Worm (Caenorhabditis elegans) whole organism, L4 larva: ENCODE results near the gene mlt-11.

Source experiments
- F26F4.8 ChIP-seq: fragments of 200-800 bp; sonication (Bioruptor generic); conservative IDR thresholded peaks from 2 replicates; pipeline ENCODE4 v1.3.6; 2022; ENCODE audit warnings: missing genetic modification characterization, missing compliant biosample characterization
- F37D6.2 ChIP-seq: sonication (generic microtip); optimal IDR thresholded peaks from 2 replicates; lab custom pipeline; 2016; ENCODE audit warnings: mild to moderate bottlenecking, missing genetic modification characterization, missing compliant biosample characterization
- F44E2.7 ChIP-seq: fragments of 200-800 bp; sonication (Bioruptor generic); IDR thresholded peaks from 2 replicates; pipeline ENCODE4 v2.1.2; 2022; ENCODE audit warnings: missing genetic modification characterization, missing compliant biosample characterization
- F49E8.2 ChIP-seq: sonication (generic microtip); optimal IDR thresholded peaks from 2 replicates; lab custom pipeline; 2016; ENCODE audit warnings: missing compliant biosample characterization, mild to moderate bottlenecking, missing genetic modification characterization, borderline replicate concordance
- R02D3.7 ChIP-seq: fragments of 150-350 bp; sonication (generic microtip); optimal IDR thresholded peaks from 3 replicates; lab custom pipeline; 2014; ENCODE audit warnings: missing biosample characterization, missing genetic modification characterization
- T26A8.4 ChIP-seq: fragments of 200-800 bp; sonication (Bioruptor generic); IDR thresholded peaks from 2 replicates; pipeline ENCODE4 v1.3.6; 2022; ENCODE audit warnings: missing genetic modification characterization, missing compliant biosample characterization
- Y48G9A.11 ChIP-seq: fragments of 200-800 bp; sonication (Bioruptor generic); IDR thresholded peaks from 2 replicates; pipeline ENCODE4 v1.3.6; 2022; ENCODE audit warnings: missing genetic modification reagents, missing genetic modification characterization, missing compliant biosample characterization
- aha-1 ChIP-seq: fragments of 150-350 bp; peaks from one replicate; lab custom pipeline; 2014; ENCODE audit warnings: missing biosample characterization, missing genetic modification characterization
- ama-1 ChIP-seq: fragments of 150-350 bp; optimal IDR thresholded peaks from 2 replicates; lab custom pipeline; 2014; ENCODE audit warnings: inconsistent platforms, mixed read lengths
- arid-1 ChIP-seq: fragments of 200-800 bp; sonication (Bioruptor generic); conservative IDR thresholded peaks from 2 replicates; pipeline ENCODE4 v1.3.6; 2022; ENCODE audit warnings: missing genetic modification reagents, missing genetic modification characterization, missing compliant biosample characterization
- attf-4 ChIP-seq: sonication (generic microtip); optimal IDR thresholded peaks from 3 replicates; lab custom pipeline; 2017; ENCODE audit warnings: missing biosample characterization, missing genetic modification characterization
- ceh-20 ChIP-seq: fragments of 200-800 bp; sonication (Bioruptor generic); IDR thresholded peaks from 2 replicates; pipeline ENCODE4 v1.3.6; 2022; ENCODE audit warnings: missing genetic modification reagents, missing genetic modification characterization, missing compliant biosample characterization
- ceh-28 ChIP-seq: fragments of 150-350 bp; optimal IDR thresholded peaks from 2 replicates; lab custom pipeline; 2014; ENCODE audit warnings: missing biosample characterization, missing genetic modification reagents, missing genetic modification characterization
- ceh-44 ChIP-seq: fragments of 200-800 bp; sonication (Bioruptor generic); IDR thresholded peaks from 2 replicates; pipeline ENCODE4 v1.3.6; 2022; ENCODE audit warnings: missing genetic modification reagents, missing genetic modification characterization, missing compliant biosample characterization
- ces-1 ChIP-seq: fragments of 150-350 bp; sonication (generic microtip); optimal IDR thresholded peaks from 4 replicates; lab custom pipeline; 2014; ENCODE audit warnings: missing biosample characterization, missing genetic modification reagents, missing genetic modification characterization
- ctbp-1 ChIP-seq: fragments of 200-800 bp; sonication (Bioruptor generic); IDR thresholded peaks from 2 replicates; pipeline ENCODE4 v1.3.6; 2022; ENCODE audit warnings: missing genetic modification reagents, missing genetic modification characterization, missing compliant biosample characterization
- daf-12 ChIP-seq: fragments of 150-350 bp; optimal IDR thresholded peaks from 2 replicates; lab custom pipeline; 2014; ENCODE audit warnings: missing biosample characterization, missing genetic modification reagents, missing genetic modification characterization
- dmd-9 ChIP-seq: fragments of 200-800 bp; sonication (Bioruptor generic); IDR thresholded peaks from 2 replicates; pipeline ENCODE4 v1.3.6; 2022; ENCODE audit warnings: missing genetic modification reagents, missing genetic modification characterization, missing compliant biosample characterization
- duxl-1 ChIP-seq: sonication (generic microtip); optimal IDR thresholded peaks from 2 replicates; lab custom pipeline; 2016; ENCODE audit warnings: mild to moderate bottlenecking, missing genetic modification characterization, moderate library complexity, missing compliant biosample characterization; ENCODE audit not compliant: poor library complexity
- dve-1 ChIP-seq: sonication (generic microtip); optimal IDR thresholded peaks from 2 replicates; lab custom pipeline; 2017; ENCODE audit warnings: antibody characterized with exemption, mild to moderate bottlenecking, missing genetic modification characterization, missing compliant biosample characterization; ENCODE audit not compliant: insufficient read depth
- fos-1 ChIP-seq: fragments of 150-350 bp; optimal IDR thresholded peaks from 2 replicates; lab custom pipeline; 2014; ENCODE audit warnings: missing biosample characterization, missing genetic modification characterization
- gei-8 ChIP-seq: fragments of 200-800 bp; sonication (Bioruptor generic); optimal IDR thresholded peaks from 2 replicates; lab custom pipeline; 2018; ENCODE audit warnings: mild to moderate bottlenecking, missing genetic modification characterization, missing compliant biosample characterization
- hif-1 ChIP-seq, 2 experiments: sonication (generic microtip); optimal IDR thresholded peaks; 2 replicates each; lab custom pipeline; 2016 to 2017; ENCODE audit warnings: missing compliant biosample characterization in 2 of 2, missing genetic modification characterization in 2 of 2, missing genetic modification reagents in 2 of 2, missing genotype in 2 of 2, mild to moderate bottlenecking in 1 of 2
- hlh-11 ChIP-seq: fragments of 200-800 bp; sonication (Bioruptor generic); optimal IDR thresholded peaks from 2 replicates; lab custom pipeline; 2018; ENCODE audit warnings: mild to moderate bottlenecking, missing genetic modification characterization, missing compliant biosample characterization
- hlh-30 ChIP-seq: sonication (generic microtip); optimal IDR thresholded peaks from 2 replicates; lab custom pipeline; 2017; ENCODE audit warnings: antibody characterized with exemption, mild to moderate bottlenecking, missing genetic modification characterization, missing compliant biosample characterization; ENCODE audit not compliant: insufficient read depth
- jun-1 ChIP-seq: fragments of 150-350 bp; optimal IDR thresholded peaks from 2 replicates; lab custom pipeline; 2014; ENCODE audit warnings: missing biosample characterization, missing genetic modification reagents, missing genetic modification characterization
- lim-7 ChIP-seq: fragments of 200-800 bp; sonication (Bioruptor generic); IDR thresholded peaks from 2 replicates; pipeline ENCODE4 v1.3.6; 2022; ENCODE audit warnings: missing genetic modification characterization, missing compliant biosample characterization
- lin-1 ChIP-seq: fragments of 200-800 bp; sonication (Bioruptor generic); IDR thresholded peaks from 2 replicates; pipeline ENCODE4 v1.3.6; 2022; ENCODE audit warnings: missing genetic modification reagents, missing genetic modification characterization, missing compliant biosample characterization
- lin-13 ChIP-seq: fragments of 150-350 bp; optimal IDR thresholded peaks from 2 replicates; lab custom pipeline; 2014; ENCODE audit warnings: missing biosample characterization, missing genetic modification reagents, missing genetic modification characterization
- lir-3 ChIP-seq: sonication (generic microtip); optimal IDR thresholded peaks from 2 replicates; lab custom pipeline; 2016; ENCODE audit warnings: mild to moderate bottlenecking, missing genetic modification characterization, missing compliant biosample characterization
- lsy-2 ChIP-seq, 2 experiments: fragments of 150-350 bp in 1 of 2; sonication (generic microtip) in 1 of 2; optimal IDR thresholded peaks; 2 replicates each; lab custom pipeline; 2014 to 2017; ENCODE audit warnings: missing biosample characterization in 2 of 2, missing genetic modification characterization in 2 of 2
- mep-1 ChIP-seq: fragments of 150-350 bp; sonication (generic microtip); optimal IDR thresholded peaks from 3 replicates; lab custom pipeline; 2014; ENCODE audit warnings: missing biosample characterization, missing genetic modification characterization
- mes-2 ChIP-seq: sonication (generic microtip); optimal IDR thresholded peaks from 2 replicates; lab custom pipeline; 2016; ENCODE audit warnings: missing genotype, mild to moderate bottlenecking, missing genetic modification characterization, missing compliant biosample characterization; ENCODE audit not compliant: poor library complexity, severe bottlenecking
- mxl-3 ChIP-seq: fragments of 200-800 bp; sonication (Bioruptor generic); optimal IDR thresholded peaks from 2 replicates; lab custom pipeline; 2018; ENCODE audit warnings: mild to moderate bottlenecking, missing genetic modification characterization, missing compliant biosample characterization
- nhr-10 ChIP-seq: fragments of 150-350 bp; optimal IDR thresholded peaks from 2 replicates; lab custom pipeline; 2014; ENCODE audit warnings: missing biosample characterization, missing genetic modification characterization
- nhr-28 ChIP-seq: fragments of 150-350 bp; optimal IDR thresholded peaks from 2 replicates; lab custom pipeline; 2014; ENCODE audit warnings: missing biosample characterization, missing genetic modification characterization
- nhr-41 ChIP-seq: fragments of 200-800 bp; sonication (Bioruptor generic); IDR thresholded peaks from 2 replicates; pipeline ENCODE4 v1.3.6; 2022; ENCODE audit warnings: missing genetic modification reagents, missing genetic modification characterization, missing compliant biosample characterization
- nhr-42 ChIP-seq: fragments of 200-800 bp; sonication (Bioruptor generic); IDR thresholded peaks from 2 replicates; pipeline ENCODE4 v1.3.6; 2022; ENCODE audit warnings: missing genetic modification characterization, missing compliant biosample characterization
- nhr-6 ChIP-seq: fragments of 150-350 bp; optimal IDR thresholded peaks from 2 replicates; lab custom pipeline; 2014; ENCODE audit warnings: missing biosample characterization, missing genetic modification characterization
- php-3 ChIP-seq: fragments of 200-800 bp; sonication (Bioruptor generic); IDR thresholded peaks from 2 replicates; pipeline ENCODE4 v1.3.6; 2022; ENCODE audit warnings: missing genetic modification reagents, missing genetic modification characterization, missing compliant biosample characterization
- pqm-1 ChIP-seq: sonication (generic microtip); optimal IDR thresholded peaks from 2 replicates; lab custom pipeline; 2017; ENCODE audit warnings: missing biosample characterization, missing genetic modification characterization
- rbr-2 ChIP-seq: sonication (generic microtip); optimal IDR thresholded peaks from 2 replicates; lab custom pipeline; 2016; ENCODE audit warnings: missing genotype, missing genetic modification characterization, missing compliant biosample characterization
- set-16 ChIP-seq: fragments of 200-800 bp; sonication (Bioruptor generic); IDR thresholded peaks from 2 replicates; pipeline ENCODE4 v1.3.6; 2022; ENCODE audit warnings: missing genetic modification reagents, missing genetic modification characterization, missing compliant biosample characterization
- skn-1 ChIP-seq: fragments of 150-350 bp; optimal IDR thresholded peaks from 2 replicates; lab custom pipeline; 2014; ENCODE audit warnings: missing biosample characterization, missing genetic modification characterization
- snpc-1.2 ChIP-seq: fragments of 200-800 bp; sonication (Bioruptor generic); IDR thresholded peaks from 2 replicates; pipeline ENCODE4 v1.3.6; 2022; ENCODE audit warnings: missing genetic modification reagents, missing genetic modification characterization, missing compliant biosample characterization
- tra-1 ChIP-seq: fragments of 200-800 bp; sonication (Bioruptor generic); IDR thresholded peaks from 2 replicates; pipeline ENCODE4 v1.3.6; 2022; ENCODE audit warnings: missing genetic modification reagents, missing genetic modification characterization, missing compliant biosample characterization
- unc-62 ChIP-seq, 3 experiments: fragments of 150-350 bp in 1 of 3; sonication (generic microtip); optimal IDR thresholded peaks in 2 of 3; peaks in 1 of 3; 1 replicate in 1 of 3; 2 replicates in 2 of 3; lab custom pipeline; 2014 to 2017; ENCODE audit warnings: missing biosample characterization in 3 of 3, missing genetic modification characterization in 3 of 3, missing genetic modification reagents in 3 of 3, missing genotype in 1 of 3
- zag-1 ChIP-seq: fragments of 150-350 bp; optimal IDR thresholded peaks from 2 replicates; lab custom pipeline; 2014; ENCODE audit warnings: missing biosample characterization, missing genetic modification characterization
- zfp-2 ChIP-seq: sonication (generic microtip); optimal IDR thresholded peaks from 2 replicates; lab custom pipeline; 2016; ENCODE audit warnings: mild to moderate bottlenecking, missing genetic modification characterization, missing compliant biosample characterization
- zfp-3 ChIP-seq: fragments of 200-800 bp; sonication (Bioruptor generic); conservative IDR thresholded peaks from 2 replicates; pipeline ENCODE4 v1.3.6; 2022; ENCODE audit warnings: missing genetic modification reagents, missing genetic modification characterization, missing compliant biosample characterization
- zip-11 ChIP-seq: fragments of 200-800 bp; sonication (Bioruptor generic); IDR thresholded peaks from 2 replicates; pipeline ENCODE4 v1.3.6; 2022; ENCODE audit warnings: missing genetic modification characterization, missing compliant biosample characterization
- zip-2 ChIP-seq: fragments of 150-350 bp; optimal IDR thresholded peaks from 2 replicates; lab custom pipeline; 2014; ENCODE audit warnings: missing biosample characterization, missing genetic modification characterization

Gene mlt-11

DNA sequence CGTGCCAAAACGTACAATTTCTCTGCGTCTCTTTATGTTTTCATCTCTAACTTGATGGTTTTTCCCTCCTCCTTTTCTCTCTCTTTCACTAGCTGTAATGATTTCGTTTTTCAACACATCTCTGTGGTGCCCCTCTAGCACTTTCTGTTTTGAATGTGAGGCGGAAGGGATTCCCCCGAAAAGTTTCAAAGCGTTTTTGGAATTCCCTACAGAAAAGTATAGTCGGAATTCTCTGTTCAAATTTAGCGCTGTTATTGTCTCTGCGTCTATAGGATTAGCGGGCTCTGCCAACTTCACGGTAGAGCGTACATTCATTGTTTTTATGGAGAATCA, 46.0 kb downstream of the mlt-11 start (continued):
- TF ChIP-seq zag-1 (tag; lab: Kevin White, UChicago) (no peak), T26A8.4 (0 out of 2 replicates have a peak, but pooled peaks have one; percentile 19), hif-1 (tag; optimal IDR thresholded peaks at IDR 0.05; lab: Kevin White, UChicago) (peak in 1 of 2 experiments; percentile 98), tra-1 (GFP tag; lab: Robert Waterston, UW) (no peak), ceh-28 (no peak), mxl-3 (GFP tag; lab: Kevin White, UChicago) (peak; percentile 35), F26F4.8 (no peak), gei-8 (no peak), zfp-2 (tag; lab: Kevin White, UChicago) (no peak), lin-1 (GFP tag; lab: Robert Waterston, UW) (0 out of 2 replicates have a peak, but pooled peaks have one; percentile 28), nhr-42 (GFP tag; lab: Robert Waterston, UW) (no peak), lir-3 (tag; lab: Kevin White, UChicago) (no peak), nhr-28 (tag; lab: Kevin White, UChicago) (no peak), F49E8.2 (tag; lab: Kevin White, UChicago) (no peak), dmd-9 (GFP tag; lab: Robert Waterston, UW) (no peak), set-16 (GFP tag; lab: Robert Waterston, UW) (no peak), duxl-1 (tag; lab: Kevin White, UChicago) (no peak), mep-1 (tag; lab: Kevin White, UChicago) (peak; percentile 41), mes-2 (peak; percentile 26), jun-1 (tag; lab: Kevin White, UChicago) (no peak), lsy-2 (tag; optimal IDR thresholded peaks at IDR 0.05; lab: Kevin White, UChicago) (peak; percentile 30 to 72), fos-1 (no peak), skn-1 (no peak), F37D6.2 (no peak), aha-1 (tag; lab: Kevin White, UChicago) (no peak), lin-13 (GFP tag; lab: Kevin White, UChicago) (no peak), hlh-11 (tag; lab: Kevin White, UChicago) (peak; percentile 41), F44E2.7 (GFP tag; lab: Robert Waterston, UW) (no peak), zip-2 (tag; lab: Kevin White, UChicago) (no peak), arid-1 (no peak), rbr-2 (tag; lab: Kevin White, UChicago) (peak; percentile 8), Y48G9A.11 (GFP tag; lab: Robert Waterston, UW) (no peak), php-3 (no peak), pqm-1 (tag; lab: Kevin White, UChicago) (no peak), R02D3.7 (tag; lab: Kevin White, UChicago) (no peak), unc-62 (GFP tag; optimal IDR thresholded peaks at IDR 0.05 in 1 of 2; lab: Kevin White, UChicago) (peak in 1 of 2 experiments; percentile 79), unc-62 (tag; optimal IDR thresholded peaks at IDR 0.05; lab: Kevin White, UChicago) (no peak), zfp-3 (no peak; the same call in 1 of the 2 replicates), attf-4 (tag; lab: Kevin White, UChicago) (no peak), hlh-30 (tag; lab: Kevin White, UChicago) (peak; percentile 65), snpc-1.2 (GFP tag; lab: Robert Waterston, UW) (no peak), nhr-10 (no peak), ces-1 (GFP tag; lab: Kevin White, UChicago) (no peak), ceh-20 (peak; percentile 49; the same call in 1 of the 2 replicates), ceh-44 (GFP tag; lab: Robert Waterston, UW) (no peak), nhr-41 (GFP tag; lab: Robert Waterston, UW) (no peak), daf-12 (tag; lab: Kevin White, UChicago) (no peak), lim-7 (GFP tag; lab: Robert Waterston, UW) (no peak), ctbp-1 (GFP tag; lab: Robert Waterston, UW) (0 out of 2 replicates have a peak, but pooled peaks have one; percentile 40), zip-11 (GFP tag; lab: Robert Waterston, UW) (no peak), dve-1 (peak; percentile 7), ama-1 (lab: Kevin White, UChicago) (peak; percentile 8), nhr-6 (tag; lab: Kevin White, UChicago) (peak; percentile 5)
